Fruit fly (Drosophila melanogaster) whole organism, embryonic: Measurements from ENCODE around the gene udt.
A peak's percentile ranks its signal among the peaks of the same experiment; 100 is the strongest.

ENCODE experiments used
- CG10366 ChIP-seq: fragments of 200-800 bp; sonication (Bioruptor generic); IDR thresholded peaks from 2 replicates; pipeline ENCODE4 v1.3.6; 2022; ENCODE audit warnings: missing biosample characterization, missing genetic modification characterization
- CG11398 ChIP-seq: fragments of 200-800 bp; sonication (Bioruptor generic); optimal IDR thresholded peaks from 2 replicates; lab custom pipeline; 2016; ENCODE audit warnings: missing biosample characterization, missing genetic modification characterization
- CG12104 ChIP-seq: fragments of 200-800 bp; sonication (Bioruptor generic); optimal IDR thresholded peaks from 3 replicates; lab custom pipeline; 2016; ENCODE audit warnings: missing biosample characterization, missing genetic modification characterization
- CG12219 ChIP-seq: fragments of 200-800 bp; sonication (Bioruptor generic); optimal IDR thresholded peaks from 3 replicates; lab custom pipeline; 2018; ENCODE audit warnings: missing biosample characterization, mild to moderate bottlenecking, missing genetic modification characterization
- CG12391 ChIP-seq: fragments of 200-800 bp; sonication (Bioruptor generic); optimal IDR thresholded peaks from 3 replicates; lab custom pipeline; 2018; ENCODE audit warnings: missing biosample characterization, mild to moderate bottlenecking, missing genetic modification characterization, moderate library complexity
- CG13624 ChIP-seq: fragments of 200-800 bp; sonication (Bioruptor generic); optimal IDR thresholded peaks from 2 replicates; lab custom pipeline; 2016; ENCODE audit warnings: missing biosample characterization, missing genetic modification characterization
- CG13894 ChIP-seq: fragments of 200-800 bp; sonication (Bioruptor generic); optimal IDR thresholded peaks from 3 replicates; lab custom pipeline; 2018; ENCODE audit warnings: missing biosample characterization, mild to moderate bottlenecking, missing genetic modification characterization, moderate library complexity
- CG14050 ChIP-seq: fragments of 200-800 bp; sonication (Bioruptor generic); IDR thresholded peaks from 3 replicates; pipeline ENCODE4 v1.3.6; 2022; ENCODE audit warnings: missing biosample characterization, missing genetic modification characterization
- CG15011 ChIP-seq: fragments of 200-800 bp; sonication (Bioruptor generic); optimal IDR thresholded peaks from 3 replicates; lab custom pipeline; 2018; ENCODE audit warnings: missing biosample characterization, mild to moderate bottlenecking, missing genetic modification characterization
- CG15269 ChIP-seq: fragments of 200-800 bp; sonication (Bioruptor generic); optimal IDR thresholded peaks from 2 replicates; lab custom pipeline; 2018; ENCODE audit warnings: missing biosample characterization, mild to moderate bottlenecking, missing genetic modification characterization, moderate library complexity
- CG15479 ChIP-seq: fragments of 200-800 bp; sonication (Bioruptor generic); optimal IDR thresholded peaks from 3 replicates; lab custom pipeline; 2019; ENCODE audit warnings: missing biosample characterization, mild to moderate bottlenecking, missing genetic modification characterization, moderate library complexity
- CG15696 ChIP-seq: fragments of 200-800 bp; sonication (Bioruptor generic); optimal IDR thresholded peaks from 2 replicates; lab custom pipeline; 2019; ENCODE audit warnings: missing biosample characterization, mild to moderate bottlenecking, missing genetic modification characterization, moderate library complexity
- CG1647 ChIP-seq: fragments of 200-800 bp; sonication (Bioruptor generic); optimal IDR thresholded peaks from 3 replicates; lab custom pipeline; 2016; ENCODE audit warnings: missing biosample characterization, missing genetic modification characterization
- CG17385 ChIP-seq: fragments of 200-800 bp; sonication (Bioruptor generic); optimal IDR thresholded peaks from 3 replicates; lab custom pipeline; 2018; ENCODE audit warnings: missing biosample characterization, mild to moderate bottlenecking, missing genetic modification characterization
- CG17568 ChIP-seq: fragments of 200-800 bp; sonication (Bioruptor generic); optimal IDR thresholded peaks from 2 replicates; lab custom pipeline; 2018; ENCODE audit warnings: missing biosample characterization, mild to moderate bottlenecking, missing genetic modification characterization, moderate library complexity
- CG3847 ChIP-seq: fragments of 200-800 bp; sonication (Bioruptor generic); IDR thresholded peaks from 2 replicates; pipeline ENCODE4 v1.3.6; 2022; ENCODE audit warnings: missing biosample characterization, missing genetic modification characterization
- CG4282 ChIP-seq: fragments of 200-800 bp; sonication (Bioruptor generic); optimal IDR thresholded peaks from 2 replicates; lab custom pipeline; 2016; ENCODE audit warnings: missing biosample characterization, missing genetic modification characterization
- CG4360 ChIP-seq: fragments of 200-800 bp; sonication (Bioruptor generic); IDR thresholded peaks from 2 replicates; pipeline ENCODE4 v1.3.6; 2022; ENCODE audit warnings: missing biosample characterization, missing genetic modification characterization
- CG6175 ChIP-seq: fragments of 200-800 bp; sonication (Bioruptor generic); IDR thresholded peaks from 3 replicates; pipeline ENCODE4 v1.3.6; 2022; ENCODE audit warnings: missing biosample characterization, missing genetic modification characterization
- CG6689 ChIP-seq: fragments of 200-800 bp; sonication (Bioruptor generic); IDR thresholded peaks from 2 replicates; pipeline ENCODE4 v1.3.6; 2022; ENCODE audit warnings: missing biosample characterization, missing genetic modification characterization
- CG6854 ChIP-seq: fragments of 200-800 bp; sonication (Bioruptor generic); optimal IDR thresholded peaks from 3 replicates; lab custom pipeline; 2017; ENCODE audit warnings: missing biosample characterization, mild to moderate bottlenecking, missing genetic modification characterization
- CG9215 ChIP-seq: fragments of 200-800 bp; sonication (Bioruptor generic); IDR thresholded peaks from 2 replicates; pipeline ENCODE4 v1.3.6; 2022; ENCODE audit warnings: missing biosample characterization, missing genetic modification characterization
- Camta ChIP-seq: fragments of 200-800 bp; sonication (Bioruptor generic); optimal IDR thresholded peaks from 2 replicates; lab custom pipeline; 2016; ENCODE audit warnings: missing biosample characterization, missing genetic modification characterization
- Doc3 ChIP-seq: fragments of 200-800 bp; sonication (Bioruptor generic); IDR thresholded peaks from 3 replicates; pipeline ENCODE4 v1.3.6; 2022; ENCODE audit warnings: missing biosample characterization, missing genetic modification characterization; ENCODE audit not compliant: partially characterized antibody
- ERR ChIP-seq: fragments of 200-800 bp; sonication (Bioruptor generic); optimal IDR thresholded peaks from 2 replicates; lab custom pipeline; 2016; ENCODE audit warnings: missing biosample characterization, missing genetic modification characterization
- Gsc ChIP-seq: fragments of 200-800 bp; sonication (Bioruptor generic); IDR thresholded peaks from 2 replicates; pipeline ENCODE4 v1.3.6; 2022; ENCODE audit warnings: missing biosample characterization, missing genetic modification characterization
- HLH4C ChIP-seq: fragments of 200-800 bp; sonication (Bioruptor generic); IDR thresholded peaks from 3 replicates; pipeline ENCODE4 v1.3.6; 2022; ENCODE audit warnings: missing biosample characterization, missing genetic modification characterization; ENCODE audit not compliant: partially characterized antibody
- HLH54F ChIP-seq: fragments of 200-800 bp; sonication (Bioruptor generic); optimal IDR thresholded peaks from 3 replicates; lab custom pipeline; 2016; ENCODE audit warnings: missing biosample characterization, missing genetic modification characterization
- Hmx ChIP-seq: fragments of 200-800 bp; sonication (Bioruptor generic); optimal IDR thresholded peaks from 2 replicates; lab custom pipeline; 2016; ENCODE audit warnings: missing biosample characterization, missing genetic modification characterization
- Hr78 ChIP-seq, 2 experiments: fragments of 200-800 bp in 1 of 2; fragments of >200 bp in 1 of 2; sonication (Bioruptor generic) in 1 of 2; optimal IDR thresholded peaks; 2 replicates each; lab custom pipeline; 2017 to 2019; ENCODE audit warnings: missing biosample characterization in 2 of 2, missing genetic modification characterization in 2 of 2, mild to moderate bottlenecking in 1 of 2, moderate library complexity in 1 of 2
- Oli ChIP-seq: fragments of 200-800 bp; sonication (Bioruptor generic); optimal IDR thresholded peaks from 2 replicates; lab custom pipeline; 2018; ENCODE audit warnings: missing biosample characterization, mild to moderate bottlenecking, missing genetic modification characterization, moderate library complexity
- Tbp ChIP-seq: fragments of >200 bp; optimal IDR thresholded peaks from 2 replicates; lab custom pipeline; 2018; ENCODE audit warnings: missing biosample characterization, missing genetic modification characterization
- Usf ChIP-seq: fragments of 200-800 bp; sonication (Bioruptor generic); optimal IDR thresholded peaks from 2 replicates; lab custom pipeline; 2017; ENCODE audit warnings: missing genotype, missing biosample characterization, missing genetic modification characterization
- abd-A ChIP-seq: fragments of 200-800 bp; sonication (Bioruptor generic); optimal IDR thresholded peaks from 3 replicates; lab custom pipeline; 2019; ENCODE audit warnings: missing biosample characterization, mild to moderate bottlenecking, missing genetic modification characterization, moderate library complexity
- br ChIP-seq: fragments of >200 bp; optimal IDR thresholded peaks from 2 replicates; lab custom pipeline; 2017
- cas ChIP-seq: fragments of 200-800 bp; sonication (Bioruptor generic); IDR thresholded peaks from 2 replicates; pipeline ENCODE4 v1.3.6; 2022; ENCODE audit warnings: missing biosample characterization, missing genetic modification characterization
- chm ChIP-seq: fragments of 200-800 bp; sonication (Bioruptor generic); IDR thresholded peaks from 2 replicates; pipeline ENCODE4 v1.3.6; 2022; ENCODE audit warnings: missing biosample characterization, missing genetic modification characterization
- gcm2 ChIP-seq: fragments of 200-800 bp; sonication (Bioruptor generic); optimal IDR thresholded peaks from 2 replicates; lab custom pipeline; 2016; ENCODE audit warnings: missing biosample characterization, missing genetic modification characterization
- gsb ChIP-seq: fragments of 200-800 bp; sonication (Bioruptor generic); IDR thresholded peaks from 2 replicates; pipeline ENCODE4 v1.3.6; 2022; ENCODE audit warnings: missing biosample characterization, missing genetic modification characterization
- gt ChIP-seq: fragments of 200-800 bp; sonication (Bioruptor generic); IDR thresholded peaks from 2 replicates; pipeline ENCODE4 v1.3.6; 2022; ENCODE audit warnings: missing biosample characterization, missing genetic modification characterization
- hbn ChIP-seq: fragments of 200-800 bp; sonication (Bioruptor generic); IDR thresholded peaks from 2 replicates; pipeline ENCODE4 v1.3.6; 2022; ENCODE audit warnings: missing biosample characterization, missing genetic modification characterization; ENCODE audit not compliant: partially characterized antibody
- hkb ChIP-seq, 2 experiments: fragments of 200-800 bp in 1 of 2; fragments of >200 bp in 1 of 2; sonication (Bioruptor generic) in 1 of 2; IDR thresholded peaks in 1 of 2; optimal IDR thresholded peaks in 1 of 2; 2 replicates each; pipeline versions ENCODE4 v1.3.6 to Lab custom; 2017 to 2022; ENCODE audit warnings: missing biosample characterization in 1 of 2, missing genetic modification characterization in 1 of 2
- maf-S ChIP-seq: fragments of 200-800 bp; sonication (Bioruptor generic); optimal IDR thresholded peaks from 2 replicates; lab custom pipeline; 2016; ENCODE audit warnings: missing biosample characterization, missing genetic modification characterization
- rib ChIP-seq: fragments of 200-800 bp; sonication (Bioruptor generic); IDR thresholded peaks from 2 replicates; pipeline ENCODE4 v1.3.6; 2022; ENCODE audit warnings: missing biosample characterization, missing genetic modification characterization
- row ChIP-seq: fragments of 200-800 bp; sonication (Bioruptor generic); IDR thresholded peaks from 3 replicates; pipeline ENCODE4 v1.3.6; 2022; ENCODE audit warnings: missing biosample characterization, missing genetic modification characterization
- sens ChIP-seq: fragments of 200-800 bp; sonication (Bioruptor generic); peaks from one replicate; lab custom pipeline; 2016; ENCODE audit warnings: missing biosample characterization, missing genetic modification characterization
- tup ChIP-seq: fragments of 200-800 bp; sonication (Bioruptor generic); optimal IDR thresholded peaks from 2 replicates; lab custom pipeline; 2016; ENCODE audit warnings: missing biosample characterization, mild to moderate bottlenecking, missing genetic modification characterization, moderate library complexity
- vnd ChIP-seq: fragments of 200-800 bp; sonication (Bioruptor generic); IDR thresholded peaks from 3 replicates; pipeline ENCODE4 v1.3.6; 2022; ENCODE audit warnings: missing biosample characterization, missing genetic modification characterization; ENCODE audit not compliant: partially characterized antibody
- wek ChIP-seq: fragments of 200-800 bp; sonication (Bioruptor generic); optimal IDR thresholded peaks from 3 replicates; lab custom pipeline; 2018; ENCODE audit warnings: missing biosample characterization, mild to moderate bottlenecking, missing genetic modification characterization, moderate library complexity

udt gene

dm6 chr3R:23729632-23730471 is 33.2 kb downstream of the udt start (continued):
- TF ChIP-seq Hr78 (GFP tag; optimal IDR thresholded peaks at IDR 0.05; lab: Kevin White, UChicago) (peak in 1 of 2 experiments; percentile 30), Usf (GFP tag; lab: Kevin White, UChicago) (no peak), CG13624 (GFP tag; lab: Kevin White, UChicago) (no peak), hbn (0 out of 2 replicates have a peak, but pooled peaks have one; percentile 45), CG6175 (GFP tag; lab: Robert Waterston, UW) (no peak), row (GFP tag; lab: Robert Waterston, UW) (no peak), hkb (optimal IDR thresholded peaks at IDR 0.05; lab: Kevin White, UChicago) (no peak), hkb (GFP tag; IDR thresholded peaks at IDR 0.05; lab: Robert Waterston, UW) (no peak; the same call in 1 of the 2 replicates), CG6689 (GFP tag; lab: Robert Waterston, UW) (no peak), abd-A (tag; lab: Kevin White, UChicago) (peak; percentile 24), sens (peak; percentile 72), CG6854 (GFP tag; lab: Kevin White, UChicago) (peak; percentile 42), rib (peak; percentile 93), Hmx (no peak), wek (GFP tag; lab: Kevin White, UChicago) (no peak), Oli (tag; lab: Kevin White, UChicago) (no peak), gsb (GFP tag; lab: Robert Waterston, UW) (peak; percentile 36; the same call in 1 of the 2 replicates), CG9215 (no peak), gcm2 (no peak), HLH4C (GFP tag; lab: Robert Waterston, UW) (peak; percentile 64), CG1647 (GFP tag; lab: Kevin White, UChicago) (no peak), CG12104 (GFP tag; lab: Kevin White, UChicago) (no peak), CG3847 (no peak), maf-S (GFP tag; lab: Kevin White, UChicago) (no peak), Tbp (GFP tag; lab: Kevin White, UChicago) (peak; percentile 99), gt (no peak), CG14050 (GFP tag; lab: Robert Waterston, UW) (no peak), CG4360 (GFP tag; lab: Robert Waterston, UW) (0 out of 2 replicates have a peak, but pooled peaks have one; percentile 25), CG17385 (GFP tag; lab: Kevin White, UChicago) (no peak), CG11398 (GFP tag; lab: Kevin White, UChicago) (no peak), tup (GFP tag; lab: Kevin White, UChicago) (no peak), Doc3 (GFP tag; lab: Robert Waterston, UW) (no peak), vnd (peak; percentile 60), CG15011 (GFP tag; lab: Kevin White, UChicago) (no peak), HLH54F (GFP tag; lab: Kevin White, UChicago) (no peak), CG15696 (tag; lab: Kevin White, UChicago) (no peak), ERR (no peak), CG15269 (tag; lab: Kevin White, UChicago) (peak; percentile 27), CG13894 (tag; lab: Kevin White, UChicago) (peak; percentile 94), Camta (GFP tag; lab: Kevin White, UChicago) (no peak), Gsc (GFP tag; lab: Robert Waterston, UW) (no peak), br (lab: Kevin White, UChicago) (no peak), CG10366 (GFP tag; lab: Robert Waterston, UW) (no peak), cas (GFP tag; lab: Robert Waterston, UW) (no peak), CG4282 (no peak), CG12219 (peak; percentile 45), CG17568 (no peak), CG12391 (no peak), CG15479 (peak; percentile 69), chm (GFP tag; lab: Robert Waterston, UW) (peak; percentile 79)
